Worm (Caenorhabditis elegans) whole organism, L4 larva: ENCODE measurements around the gene klp-20.
"Not testable (repeated sequence)": the region's sequence is repeated elsewhere in the genome, so short reads cannot be mapped to it uniquely, and the experiment has no call there.

Experiments used
- F26F4.8 ChIP-seq: fragments of 200-800 bp; sonication (Bioruptor generic); conservative IDR thresholded peaks from 2 replicates; pipeline ENCODE4 v1.3.6; 2022; ENCODE audit warnings: missing genetic modification characterization, missing compliant biosample characterization
- T20F7.1 ChIP-seq: fragments of 200-800 bp; sonication (Bioruptor generic); optimal IDR thresholded peaks from 2 replicates; lab custom pipeline; 2018; ENCODE audit warnings: mild to moderate bottlenecking, missing genetic modification characterization, missing compliant biosample characterization
- T26A8.4 ChIP-seq: fragments of 200-800 bp; sonication (Bioruptor generic); IDR thresholded peaks from 2 replicates; pipeline ENCODE4 v1.3.6; 2022; ENCODE audit warnings: missing genetic modification characterization, missing compliant biosample characterization
- Y105C5A.15 ChIP-seq: fragments of 200-800 bp; sonication (Bioruptor generic); IDR thresholded peaks from 2 replicates; pipeline ENCODE4 v1.3.6; 2022; ENCODE audit warnings: missing genetic modification characterization, missing compliant biosample characterization
- Y48G9A.11 ChIP-seq: fragments of 200-800 bp; sonication (Bioruptor generic); IDR thresholded peaks from 2 replicates; pipeline ENCODE4 v1.3.6; 2022; ENCODE audit warnings: missing genetic modification reagents, missing genetic modification characterization, missing compliant biosample characterization
- ZK337.2 ChIP-seq: fragments of 200-800 bp; sonication (Bioruptor generic); IDR thresholded peaks from 2 replicates; pipeline ENCODE4 v1.3.6; 2022; ENCODE audit warnings: missing genetic modification reagents, missing genetic modification characterization, missing compliant biosample characterization
- aha-1 ChIP-seq: fragments of 150-350 bp; peaks from one replicate; lab custom pipeline; 2014; ENCODE audit warnings: missing biosample characterization, missing genetic modification characterization
- ama-1 ChIP-seq: fragments of 150-350 bp; optimal IDR thresholded peaks from 2 replicates; lab custom pipeline; 2014; ENCODE audit warnings: inconsistent platforms, mixed read lengths
- arid-1 ChIP-seq: fragments of 200-800 bp; sonication (Bioruptor generic); conservative IDR thresholded peaks from 2 replicates; pipeline ENCODE4 v1.3.6; 2022; ENCODE audit warnings: missing genetic modification reagents, missing genetic modification characterization, missing compliant biosample characterization
- ctbp-1 ChIP-seq: fragments of 200-800 bp; sonication (Bioruptor generic); IDR thresholded peaks from 2 replicates; pipeline ENCODE4 v1.3.6; 2022; ENCODE audit warnings: missing genetic modification reagents, missing genetic modification characterization, missing compliant biosample characterization
- dmd-6 ChIP-seq: fragments of 200-800 bp; sonication (Bioruptor generic); IDR thresholded peaks from 2 replicates; pipeline ENCODE4 v1.3.6; 2022; ENCODE audit warnings: missing genetic modification reagents, missing genetic modification characterization, missing compliant biosample characterization
- dmd-8 ChIP-seq: fragments of 200-800 bp; sonication (Bioruptor generic); IDR thresholded peaks from 2 replicates; pipeline ENCODE4 v1.3.6; 2022; ENCODE audit warnings: missing genetic modification characterization, missing compliant biosample characterization
- dpl-1 ChIP-seq: fragments of 150-350 bp; optimal IDR thresholded peaks from 2 replicates; lab custom pipeline; 2014; ENCODE audit warnings: missing biosample characterization, missing genetic modification reagents, missing genetic modification characterization
- dve-1 ChIP-seq: sonication (generic microtip); optimal IDR thresholded peaks from 2 replicates; lab custom pipeline; 2017; ENCODE audit warnings: antibody characterized with exemption, mild to moderate bottlenecking, missing genetic modification characterization, missing compliant biosample characterization; ENCODE audit not compliant: insufficient read depth
- egl-43 ChIP-seq: fragments of 200-800 bp; sonication (Bioruptor generic); IDR thresholded peaks from 2 replicates; pipeline ENCODE4 v1.3.6; 2022; ENCODE audit warnings: missing genetic modification reagents, missing genetic modification characterization, missing compliant biosample characterization
- fos-1 ChIP-seq: fragments of 150-350 bp; optimal IDR thresholded peaks from 2 replicates; lab custom pipeline; 2014; ENCODE audit warnings: missing biosample characterization, missing genetic modification characterization
- hif-1 ChIP-seq, 2 experiments: sonication (generic microtip); optimal IDR thresholded peaks; 2 replicates each; lab custom pipeline; 2016 to 2017; ENCODE audit warnings: missing compliant biosample characterization in 2 of 2, missing genetic modification characterization in 2 of 2, missing genetic modification reagents in 2 of 2, missing genotype in 2 of 2, mild to moderate bottlenecking in 1 of 2
- hmg-1.1 ChIP-seq: fragments of 200-800 bp; sonication (Bioruptor generic); IDR thresholded peaks from 2 replicates; pipeline ENCODE4 v1.3.6; 2022; ENCODE audit warnings: missing genetic modification reagents, missing genetic modification characterization, missing compliant biosample characterization
- lim-7 ChIP-seq: fragments of 200-800 bp; sonication (Bioruptor generic); IDR thresholded peaks from 2 replicates; pipeline ENCODE4 v1.3.6; 2022; ENCODE audit warnings: missing genetic modification characterization, missing compliant biosample characterization
- lin-15B ChIP-seq: fragments of 150-350 bp; sonication (generic microtip); optimal IDR thresholded peaks from 3 replicates; lab custom pipeline; 2014; ENCODE audit warnings: missing biosample characterization, missing genetic modification characterization
- lin-29 ChIP-seq: fragments of 200-800 bp; sonication (Bioruptor generic); IDR thresholded peaks from 2 replicates; pipeline ENCODE4 v1.3.6; 2022; ENCODE audit warnings: missing genetic modification reagents, missing genetic modification characterization, missing compliant biosample characterization
- lin-38 ChIP-seq: fragments of 200-800 bp; sonication (Bioruptor generic); IDR thresholded peaks from 2 replicates; pipeline ENCODE4 v1.3.6; 2022; ENCODE audit warnings: missing genetic modification reagents, missing genetic modification characterization, missing compliant biosample characterization
- lsy-2 ChIP-seq, 2 experiments: fragments of 150-350 bp in 1 of 2; sonication (generic microtip) in 1 of 2; optimal IDR thresholded peaks; 2 replicates each; lab custom pipeline; 2014 to 2017; ENCODE audit warnings: missing biosample characterization in 2 of 2, missing genetic modification characterization in 2 of 2
- madf-9 ChIP-seq: fragments of 200-800 bp; sonication (Bioruptor generic); conservative IDR thresholded peaks from 2 replicates; pipeline ENCODE4 v1.3.6; 2022; ENCODE audit warnings: missing genetic modification reagents, missing genetic modification characterization, missing compliant biosample characterization
- mdt-29 ChIP-seq: fragments of 200-800 bp; sonication (Bioruptor generic); IDR thresholded peaks from 2 replicates; pipeline ENCODE4 v1.3.6; 2022; ENCODE audit warnings: missing genetic modification reagents, missing genetic modification characterization, missing compliant biosample characterization
- mep-1 ChIP-seq: fragments of 150-350 bp; sonication (generic microtip); optimal IDR thresholded peaks from 3 replicates; lab custom pipeline; 2014; ENCODE audit warnings: missing biosample characterization, missing genetic modification characterization
- mes-2 ChIP-seq: sonication (generic microtip); optimal IDR thresholded peaks from 2 replicates; lab custom pipeline; 2016; ENCODE audit warnings: missing genotype, mild to moderate bottlenecking, missing genetic modification characterization, missing compliant biosample characterization; ENCODE audit not compliant: poor library complexity, severe bottlenecking
- mxl-2 ChIP-seq: fragments of 200-800 bp; sonication (Bioruptor generic); conservative IDR thresholded peaks from 2 replicates; pipeline ENCODE4 v1.3.6; 2022; ENCODE audit warnings: missing genetic modification reagents, missing genetic modification characterization, missing compliant biosample characterization
- nhr-102 ChIP-seq: sonication (generic microtip); optimal IDR thresholded peaks from 2 replicates; lab custom pipeline; 2016; ENCODE audit warnings: mild to moderate bottlenecking, missing genetic modification characterization, moderate library complexity, missing compliant biosample characterization
- nhr-42 ChIP-seq: fragments of 200-800 bp; sonication (Bioruptor generic); IDR thresholded peaks from 2 replicates; pipeline ENCODE4 v1.3.6; 2022; ENCODE audit warnings: missing genetic modification characterization, missing compliant biosample characterization
- nhr-48 ChIP-seq: sonication (generic microtip); optimal IDR thresholded peaks from 2 replicates; lab custom pipeline; 2016; ENCODE audit warnings: mild to moderate bottlenecking, missing genetic modification characterization, missing compliant biosample characterization
- pha-4 ChIP-seq, 2 experiments: fragments of 150-350 bp in 1 of 2; fragments of 200-800 bp in 1 of 2; sonication (Bioruptor generic) in 1 of 2; IDR thresholded peaks in 1 of 2; optimal IDR thresholded peaks in 1 of 2; 2 replicates each; pipeline versions ENCODE4 v1.3.6 to Lab custom; 2014 to 2022; ENCODE audit warnings: missing genetic modification characterization in 2 of 2, missing genetic modification reagents in 2 of 2, missing biosample characterization in 1 of 2, missing compliant biosample characterization in 1 of 2
- php-3 ChIP-seq: fragments of 200-800 bp; sonication (Bioruptor generic); IDR thresholded peaks from 2 replicates; pipeline ENCODE4 v1.3.6; 2022; ENCODE audit warnings: missing genetic modification reagents, missing genetic modification characterization, missing compliant biosample characterization
- rbr-2 ChIP-seq: sonication (generic microtip); optimal IDR thresholded peaks from 2 replicates; lab custom pipeline; 2016; ENCODE audit warnings: missing genotype, missing genetic modification characterization, missing compliant biosample characterization
- sdz-12 ChIP-seq: fragments of 200-800 bp; sonication (Bioruptor generic); optimal IDR thresholded peaks from 2 replicates; lab custom pipeline; 2018; ENCODE audit warnings: mild to moderate bottlenecking, missing genetic modification characterization, missing compliant biosample characterization
- set-16 ChIP-seq: fragments of 200-800 bp; sonication (Bioruptor generic); IDR thresholded peaks from 2 replicates; pipeline ENCODE4 v1.3.6; 2022; ENCODE audit warnings: missing genetic modification reagents, missing genetic modification characterization, missing compliant biosample characterization
- skn-1 ChIP-seq: fragments of 150-350 bp; optimal IDR thresholded peaks from 2 replicates; lab custom pipeline; 2014; ENCODE audit warnings: missing biosample characterization, missing genetic modification characterization
- spr-1 ChIP-seq: sonication (generic microtip); optimal IDR thresholded peaks from 2 replicates; lab custom pipeline; 2016; ENCODE audit warnings: mild to moderate bottlenecking, missing genetic modification characterization, missing compliant biosample characterization
- spr-3 ChIP-seq: fragments of 200-800 bp; sonication (Bioruptor generic); optimal IDR thresholded peaks from 2 replicates; lab custom pipeline; 2018; ENCODE audit warnings: mild to moderate bottlenecking, missing genetic modification characterization, missing compliant biosample characterization
- tag-97 ChIP-seq: fragments of 200-800 bp; sonication (Bioruptor generic); IDR thresholded peaks from 2 replicates; pipeline ENCODE4 v1.3.6; 2022; ENCODE audit warnings: missing genetic modification characterization, missing compliant biosample characterization
- tra-1 ChIP-seq: fragments of 200-800 bp; sonication (Bioruptor generic); IDR thresholded peaks from 2 replicates; pipeline ENCODE4 v1.3.6; 2022; ENCODE audit warnings: missing genetic modification reagents, missing genetic modification characterization, missing compliant biosample characterization
- unc-130 ChIP-seq: sonication (generic microtip); optimal IDR thresholded peaks from 2 replicates; lab custom pipeline; 2016; ENCODE audit warnings: missing genetic modification reagents, missing genetic modification characterization, missing compliant biosample characterization
- unc-62 ChIP-seq, 3 experiments: fragments of 150-350 bp in 1 of 3; sonication (generic microtip); optimal IDR thresholded peaks in 2 of 3; peaks in 1 of 3; 1 replicate in 1 of 3; 2 replicates in 2 of 3; lab custom pipeline; 2014 to 2017; ENCODE audit warnings: missing biosample characterization in 3 of 3, missing genetic modification characterization in 3 of 3, missing genetic modification reagents in 3 of 3, missing genotype in 1 of 3
- vab-7 ChIP-seq: fragments of 200-800 bp; sonication (Bioruptor generic); IDR thresholded peaks from 2 replicates; pipeline ENCODE4 v1.3.6; 2022; ENCODE audit warnings: missing genetic modification reagents, missing genetic modification characterization, missing compliant biosample characterization
- zip-2 ChIP-seq: fragments of 150-350 bp; optimal IDR thresholded peaks from 2 replicates; lab custom pipeline; 2014; ENCODE audit warnings: missing biosample characterization, missing genetic modification characterization
- ztf-7 ChIP-seq: fragments of 150-350 bp; optimal IDR thresholded peaks from 2 replicates; lab custom pipeline; 2014; ENCODE audit warnings: missing biosample characterization, missing genetic modification characterization

klp-20 gene

DNA sequence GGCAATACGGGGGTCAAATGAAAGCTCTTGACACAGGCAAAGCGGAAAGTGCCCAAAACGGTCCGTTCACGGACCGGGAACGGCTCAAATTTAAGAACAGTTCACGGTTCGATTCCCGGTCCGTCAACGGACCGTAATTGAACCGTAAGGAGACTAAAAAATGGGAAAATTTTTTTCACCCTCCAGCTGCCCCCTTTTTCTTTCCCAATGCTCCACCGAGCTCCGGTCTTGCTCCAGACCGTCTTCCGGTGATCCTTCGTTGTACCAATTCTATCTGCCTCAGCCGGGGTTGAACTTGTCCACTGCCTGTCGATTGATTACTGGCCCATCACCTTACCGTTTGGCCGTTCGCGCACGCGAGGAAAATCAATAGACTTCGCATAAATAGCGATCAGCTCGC is 23.1 kb downstream of the klp-20 start:
- TF ChIP-seq egl-43 (GFP tag; lab: Robert Waterston, UW): peak; percentile 81
- TF ChIP-seq set-16: peak; percentile 39
- TF ChIP-seq tra-1: 0 out of 2 replicates have a peak, but pooled peaks have one; percentile 18
- 0 out of 2 replicates have a peak, but pooled peaks have one; percentile 17 for TF ChIP-seq arid-1 (GFP tag; lab: Robert Waterston, UW)
- peak; percentile 76; the same call in 1 of the 2 replicates for TF ChIP-seq pha-4 (GFP tag; IDR thresholded peaks at IDR 0.05; lab: Robert Waterston, UW)
- not testable (repeated sequence) for TF ChIP-seq pha-4 (tag; optimal IDR thresholded peaks at IDR 0.05; lab: Kevin White, UChicago)
- peak; percentile 72 for TF ChIP-seq Y48G9A.11 (GFP tag; lab: Robert Waterston, UW)
- TF ChIP-seq F26F4.8 (GFP tag; lab: Robert Waterston, UW): 0 out of 2 replicates have a peak, but pooled peaks have one; percentile 49
- TF ChIP-seq php-3 (GFP tag; lab: Robert Waterston, UW): peak; percentile 63; the same call in 1 of the 2 replicates
- TF ChIP-seq lin-38 (GFP tag; lab: Robert Waterston, UW): peak; percentile 71
- 0 out of 2 replicates have a peak, but pooled peaks have one; percentile 34 for TF ChIP-seq mxl-2 (GFP tag; lab: Robert Waterston, UW)
- 0 out of 2 replicates have a peak, but pooled peaks have one; percentile 48 for TF ChIP-seq lim-7 (GFP tag; lab: Robert Waterston, UW)
- TF ChIP-seq Y105C5A.15: peak; percentile 58; the same call in 1 of the 2 replicates
- TF ChIP-seq ctbp-1 (GFP tag; lab: Robert Waterston, UW): 0 out of 2 replicates have a peak, but pooled peaks have one; percentile 45
- TF ChIP-seq dmd-8 (GFP tag; lab: Robert Waterston, UW): peak; percentile 84
- TF ChIP-seq mdt-29 (GFP tag; lab: Robert Waterston, UW): 0 out of 2 replicates have a peak, but pooled peaks have one; percentile 46

DNA sequence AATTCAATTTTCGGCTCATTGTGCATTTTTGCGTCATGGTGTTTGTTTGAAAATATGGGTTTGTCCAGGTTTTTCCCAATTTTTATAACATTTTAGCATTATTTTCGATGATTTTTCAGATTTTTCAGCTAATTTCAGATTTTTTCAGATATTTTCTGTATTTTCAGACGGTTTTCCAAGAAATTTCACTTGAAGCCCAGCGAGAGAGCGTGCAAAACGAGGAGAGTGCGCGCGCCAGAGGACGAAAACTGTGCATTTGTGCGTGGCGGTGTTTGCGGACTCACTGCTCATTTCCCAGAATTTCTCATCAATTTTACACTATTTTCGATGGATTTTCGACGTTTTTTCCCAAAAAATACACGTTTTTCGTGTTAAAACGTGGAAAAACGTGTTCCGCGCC is 25.3 kb downstream of the klp-20 start:
- TF ChIP-seq mes-2 (tag; lab: Kevin White, UChicago) (peak; percentile 54), dmd-6 (GFP tag; lab: Robert Waterston, UW) (0 out of 2 replicates have a peak, but pooled peaks have one; percentile 27), aha-1 (peak; percentile 5), dpl-1 (GFP tag; lab: Kevin White, UChicago) (peak; percentile 57), zip-2 (tag; lab: Kevin White, UChicago) (no peak), spr-3 (GFP tag; lab: Kevin White, UChicago) (peak; percentile 36), Y48G9A.11 (GFP tag; lab: Robert Waterston, UW) (peak; percentile 34; the same call in 1 of the 2 replicates), tag-97 (GFP tag; lab: Robert Waterston, UW) (no peak), ama-1 (lab: Kevin White, UChicago) (no peak), ZK337.2 (GFP tag; lab: Robert Waterston, UW) (no peak), nhr-42 (GFP tag; lab: Robert Waterston, UW) (peak; percentile 67), lin-29 (GFP tag; lab: Robert Waterston, UW) (no peak), lsy-2 (tag; optimal IDR thresholded peaks at IDR 0.05; lab: Kevin White, UChicago) (peak in 1 of 2 experiments; percentile 60), T20F7.1 (GFP tag; lab: Kevin White, UChicago) (no peak), rbr-2 (tag; lab: Kevin White, UChicago) (peak; percentile 64), madf-9 (0 out of 2 replicates have a peak, but pooled peaks have one; percentile 25), tra-1 (0 out of 2 replicates have a peak, but pooled peaks have one; percentile 35), sdz-12 (GFP tag; lab: Kevin White, UChicago) (peak; percentile 50), skn-1 (tag; lab: Kevin White, UChicago) (no peak), nhr-102 (peak; percentile 54), arid-1 (GFP tag; lab: Robert Waterston, UW) (0 out of 2 replicates have a peak, but pooled peaks have one; percentile 43), unc-130 (GFP tag; lab: Kevin White, UChicago) (peak; percentile 25), php-3 (GFP tag; lab: Robert Waterston, UW) (no peak), lin-15B (tag; lab: Kevin White, UChicago) (no peak), vab-7 (GFP tag; lab: Robert Waterston, UW) (no peak), dve-1 (peak; percentile 32), T26A8.4 (GFP tag; lab: Robert Waterston, UW) (peak; percentile 74; the same call in 1 of the 2 replicates), lin-38 (GFP tag; lab: Robert Waterston, UW) (peak; percentile 68), mep-1 (peak; percentile 54), set-16 (no peak), hmg-1.1 (peak; percentile 65), ztf-7 (tag; lab: Kevin White, UChicago) (no peak), unc-62 (GFP tag; optimal IDR thresholded peaks at IDR 0.05 in 1 of 2; lab: Kevin White, UChicago) (peak in 1 of 2 experiments; percentile 95), unc-62 (tag; optimal IDR thresholded peaks at IDR 0.05; lab: Kevin White, UChicago) (no peak), fos-1 (tag; lab: Kevin White, UChicago) (no peak), spr-1 (no peak), nhr-48 (tag; lab: Kevin White, UChicago) (no peak), hif-1 (tag; optimal IDR thresholded peaks at IDR 0.05; lab: Kevin White, UChicago) (peak in 1 of 2 experiments; percentile 55)
